Fruit fly (Drosophila melanogaster): ENCODE results near the gene CG1958.

The CG1958 gene

dm6 chrX:7299399-7300355, 33.0 kb downstream of the CG1958 start (continued):
- TF ChIP-seq lilli (GFP tag; optimal IDR thresholded peaks at IDR 0.05): peak; percentile 41
- peak; percentile 38; the same call in 1 of the 2 replicates for TF ChIP-seq ttk (GFP tag; IDR thresholded peaks at IDR 0.05)
- TF ChIP-seq CG15514 (GFP tag; optimal IDR thresholded peaks at IDR 0.05): peak; percentile 2
- TF ChIP-seq CG30403 (GFP tag; optimal IDR thresholded peaks at IDR 0.05): peak; percentile 65
- 0 out of 3 replicates have a peak, but pooled peaks have one; percentile 15 for TF ChIP-seq Optix (GFP tag; IDR thresholded peaks at IDR 0.05)
- no peak for TF ChIP-seq CG8290 (GFP tag; optimal IDR thresholded peaks at IDR 0.05)
- no peak for TF ChIP-seq CG8290 (tag; optimal IDR thresholded peaks at IDR 0.05)
- TF ChIP-seq usp (GFP tag; optimal IDR thresholded peaks at IDR 0.05): no peak
- peak; percentile 59 for TF ChIP-seq Meics (GFP tag; optimal IDR thresholded peaks at IDR 0.05)
- peak; percentile 41; the same call in 1 of the 2 replicates for TF ChIP-seq stc (GFP tag; IDR thresholded peaks at IDR 0.05)
- TF ChIP-seq GATAe (GFP tag; conservative IDR thresholded peaks at IDR 0.05): no peak
- peak in 1 of 2 experiments; percentile 70 for TF ChIP-seq Hr51 (GFP tag; optimal IDR thresholded peaks at IDR 0.05)
- TF ChIP-seq Sin3A (optimal IDR thresholded peaks at IDR 0.05): no peak
- TF ChIP-seq D19B (GFP tag; optimal IDR thresholded peaks at IDR 0.05): no peak
- peak; percentile 39 for TF ChIP-seq CG10209 (GFP tag; optimal IDR thresholded peaks at IDR 0.05)
- peak; percentile 24 for TF ChIP-seq Ssrp (tag; optimal IDR thresholded peaks at IDR 0.05)
- peak; percentile 41 for TF ChIP-seq CG13624 (GFP tag; optimal IDR thresholded peaks at IDR 0.05)
- no peak for TF ChIP-seq hkb (optimal IDR thresholded peaks at IDR 0.05)
- no peak; the same call in 1 of the 2 replicates for TF ChIP-seq hkb (GFP tag; IDR thresholded peaks at IDR 0.05)
- TF ChIP-seq CG10654 (GFP tag; optimal IDR thresholded peaks at IDR 0.05): no peak
- peak; percentile 32 for TF ChIP-seq CG10431 (GFP tag; optimal IDR thresholded peaks at IDR 0.05)
- 0 out of 2 replicates have a peak, but pooled peaks have one; percentile 19 for TF ChIP-seq wor (GFP tag; IDR thresholded peaks at IDR 0.05)
- no peak for TF ChIP-seq Rx (GFP tag; IDR thresholded peaks at IDR 0.05)
- TF ChIP-seq CG33213 (GFP tag; optimal IDR thresholded peaks at IDR 0.05): no peak
- TF ChIP-seq sqz (GFP tag; optimal IDR thresholded peaks at IDR 0.05): no peak
- TF ChIP-seq CG18619 (GFP tag; optimal IDR thresholded peaks at IDR 0.05): peak; percentile 42
- peak; percentile 49 for TF ChIP-seq CG5180 (GFP tag; optimal IDR thresholded peaks at IDR 0.05)
- no peak for TF ChIP-seq Scr (GFP tag; IDR thresholded peaks at IDR 0.05; ENCODE audit: partially characterized antibody)
- 0 out of 2 replicates have a peak, but pooled peaks have one; percentile 6 for TF ChIP-seq Taf1 (GFP tag; IDR thresholded peaks at IDR 0.05)
- no peak for TF ChIP-seq sens-2 (GFP tag; IDR thresholded peaks at IDR 0.05)
- TF ChIP-seq z (GFP tag; IDR thresholded peaks at IDR 0.05): 0 out of 3 replicates have a peak, but pooled peaks have one; percentile 17
- TF ChIP-seq CG8388 (GFP tag; optimal IDR thresholded peaks at IDR 0.05): peak; percentile 26
- no peak for TF ChIP-seq Neu2 (GFP tag; optimal IDR thresholded peaks at IDR 0.05; ENCODE audit: borderline replicate concordance)
- TF ChIP-seq CG16815 (GFP tag; optimal IDR thresholded peaks at IDR 0.05): peak; percentile 18
- no peak for TF ChIP-seq CG6654 (GFP tag; optimal IDR thresholded peaks at IDR 0.05)
- TF ChIP-seq Dbx (GFP tag; IDR thresholded peaks at IDR 0.05): 0 out of 3 replicates have a peak, but pooled peaks have one; percentile 22
- TF ChIP-seq oc (tag; optimal IDR thresholded peaks at IDR 0.05): no peak
- TF ChIP-seq E2f2 (GFP tag; IDR thresholded peaks at IDR 0.05): peak; percentile 27; the same call in 1 of the 2 replicates
- peak; percentile 21 for TF ChIP-seq CG15601 (tag; optimal IDR thresholded peaks at IDR 0.05)
- TF ChIP-seq chn (GFP tag; optimal IDR thresholded peaks at IDR 0.05): peak; percentile 24
- TF ChIP-seq nau (GFP tag; optimal IDR thresholded peaks at IDR 0.05): no peak
- TF ChIP-seq CG3281 (GFP tag; optimal IDR thresholded peaks at IDR 0.05): peak; percentile 67
- no peak for TF ChIP-seq Tbp (GFP tag; optimal IDR thresholded peaks at IDR 0.05)
- peak; percentile 37 for TF ChIP-seq org-1 (GFP tag; optimal IDR thresholded peaks at IDR 0.05)
- TF ChIP-seq dmrt11E (tag; optimal IDR thresholded peaks at IDR 0.05): peak; percentile 18
- no peak for TF ChIP-seq Doc2 (GFP tag; IDR thresholded peaks at IDR 0.05)
- TF ChIP-seq crol (GFP tag; IDR thresholded peaks at IDR 0.05): peak; percentile 99
- no peak for TF ChIP-seq gsb-n (tag; optimal IDR thresholded peaks at IDR 0.05)
- no peak for TF ChIP-seq CG31224 (GFP tag; IDR thresholded peaks at IDR 0.05)

Measured in whole organism, embryonic.